Worm (Caenorhabditis elegans) whole organism, L4/young adult: ENCODE data around the gene Y38H6A.5.
"Not testable (repeated sequence)": the region's sequence is repeated elsewhere in the genome, so short reads cannot be mapped to it uniquely, and the experiment has no call there.

Source experiments
- dao-5 ChIP-seq: sonication (generic microtip); optimal IDR thresholded peaks from 2 replicates; lab custom pipeline; 2016; ENCODE audit warnings: missing genotype, missing genetic modification characterization, moderate library complexity, missing compliant biosample characterization
- him-1 ChIP-seq: sonication (generic microtip); optimal IDR thresholded peaks from 2 replicates; lab custom pipeline; 2016; ENCODE audit warnings: missing genotype, missing genetic modification reagents, missing genetic modification characterization, missing compliant biosample characterization

- TF ChIP-seq him-1; dao-5 (tag; lab: Kevin White, UChicago): not testable (repeated sequence)
Observed at ce11 chrV:20369153-20369552, 34.0 kb upstream of the Y38H6A.5 start, which contains the start of gene srh-177.
